Worm (Caenorhabditis elegans): Measurements from ENCODE around the gene lir-1.

DNA sequence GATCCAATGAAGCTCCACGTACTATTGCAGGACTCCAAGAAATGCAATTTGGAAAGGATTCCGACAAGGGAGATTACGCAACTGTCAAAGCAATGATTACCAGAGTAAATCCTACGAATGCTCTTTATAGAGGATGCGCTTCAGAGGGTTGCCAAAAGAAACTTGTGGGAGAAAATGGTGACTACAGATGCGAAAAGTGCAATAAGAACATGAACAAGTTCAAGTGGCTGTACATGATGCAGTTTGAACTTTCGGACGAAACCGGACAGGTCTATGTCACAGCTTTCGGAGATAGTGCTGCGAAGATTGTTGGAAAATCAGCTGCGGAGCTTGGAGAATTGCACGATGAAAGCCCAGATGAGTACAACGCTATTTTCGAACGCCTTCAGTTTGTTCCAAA, 5.5 kb upstream of the lir-1 start:
- TF ChIP-seq W03F9.2 (tag; optimal IDR thresholded peaks at IDR 0.05) (no peak), dao-5 (tag; optimal IDR thresholded peaks at IDR 0.05) (no peak), him-1 (tag; optimal IDR thresholded peaks at IDR 0.05) (no peak)
